Worm (Caenorhabditis elegans): ENCODE measurements around the gene ugt-64.

ugt-64 gene

DNA sequence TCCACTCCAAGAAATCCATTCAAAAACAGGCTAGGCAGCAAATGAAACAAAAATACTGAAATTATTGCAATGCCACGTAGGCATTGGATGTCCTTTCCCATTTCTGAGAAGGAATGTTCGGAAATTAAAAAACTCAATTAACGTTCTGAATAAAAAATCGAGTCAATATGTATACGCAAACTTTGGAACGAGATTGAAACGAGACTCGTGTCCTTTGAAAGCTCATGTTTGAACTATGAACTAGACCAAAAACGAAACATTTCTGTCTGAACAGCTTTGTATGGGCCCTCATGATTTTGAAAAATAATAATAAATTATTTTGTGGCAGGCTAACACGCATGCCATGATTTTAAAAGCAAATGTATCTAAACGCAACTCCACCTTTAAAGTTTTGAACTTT, 31.1 kb downstream of the ugt-64 start, which contains the start of gene oac-2:
Gene oac-2 (minus strand): TSS at position 101 of the 400 bp plus-strand sequence.
- TF ChIP-seq W03F9.2 (tag; optimal IDR thresholded peaks at IDR 0.05) (no peak), dao-5 (tag; optimal IDR thresholded peaks at IDR 0.05) (no peak), him-1 (tag; optimal IDR thresholded peaks at IDR 0.05) (no peak)

DNA sequence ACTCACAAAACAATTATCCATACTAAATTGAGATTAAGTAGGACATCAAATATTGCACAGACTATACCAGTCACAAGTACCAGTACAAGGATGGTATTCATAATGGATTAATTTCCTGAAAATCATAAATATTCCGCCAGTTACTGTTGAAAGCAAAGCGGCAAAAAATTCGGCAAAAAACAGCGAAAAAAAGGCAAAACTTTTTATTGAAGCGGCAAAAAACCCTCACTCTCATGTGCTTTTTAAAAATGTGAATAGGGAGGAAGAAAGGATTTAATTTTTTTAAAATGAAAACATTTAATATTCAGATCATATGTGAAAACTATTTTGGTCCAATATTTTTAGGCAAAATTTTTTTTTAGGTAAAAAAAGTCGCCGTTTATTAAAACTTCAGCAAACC, 35.4 kb downstream of the ugt-64 start, which contains the start of gene srbc-29:
Gene srbc-29 (minus strand): TSS at position 101 of the 400 bp plus-strand sequence.
- TF ChIP-seq him-1 (tag; optimal IDR thresholded peaks at IDR 0.05) (no peak), dao-5 (tag; optimal IDR thresholded peaks at IDR 0.05) (no peak), W03F9.2 (tag; optimal IDR thresholded peaks at IDR 0.05) (no peak)

DNA sequence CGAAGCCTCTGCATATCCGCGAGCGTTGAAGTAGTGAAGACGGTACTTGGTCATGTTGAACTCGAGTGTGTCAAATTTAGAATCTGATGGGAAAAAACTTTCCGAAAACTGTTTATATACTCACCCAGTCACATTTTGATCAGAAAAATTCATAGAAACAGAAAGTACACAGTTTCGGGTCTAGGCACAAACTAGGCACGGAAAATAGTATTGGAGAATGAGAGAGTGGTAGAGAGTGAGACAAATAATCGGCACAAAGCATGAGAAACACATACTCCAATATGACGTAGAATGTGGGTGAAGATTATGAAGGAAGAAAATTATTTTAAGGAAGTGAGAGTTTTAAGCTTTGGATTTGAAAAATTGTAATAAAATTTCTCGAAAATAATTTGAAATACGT, 37.7 kb downstream of the ugt-64 start, which contains the start of gene gst-33:
Gene gst-33 (minus strand): TSS at position 127 of the 400 bp plus-strand sequence.
- TF ChIP-seq W03F9.2 (tag; optimal IDR thresholded peaks at IDR 0.05) (no peak), him-1 (tag; optimal IDR thresholded peaks at IDR 0.05) (no peak)

DNA sequence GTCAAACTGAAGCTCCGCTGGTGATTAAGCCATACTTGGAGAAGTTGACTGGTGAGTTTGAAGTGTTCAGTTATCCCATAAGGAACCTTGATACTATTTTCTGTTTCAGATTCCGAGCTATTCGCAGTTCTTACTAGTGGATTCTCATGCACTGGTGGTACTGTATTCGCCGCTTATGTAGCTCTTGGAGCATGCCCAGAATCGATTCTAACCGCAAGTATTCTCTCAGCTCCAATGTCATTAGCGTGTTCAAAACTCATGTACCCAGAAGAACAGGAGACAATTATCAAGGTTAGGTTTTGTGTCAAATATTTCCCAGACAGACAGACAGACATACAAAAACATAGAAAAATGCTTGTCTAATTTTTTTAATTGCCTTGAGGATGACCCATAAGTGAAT, 41.3 kb downstream of the ugt-64 start:
- TF ChIP-seq W03F9.2 (tag; optimal IDR thresholded peaks at IDR 0.05), result no peak
- TF ChIP-seq dao-5 (tag; optimal IDR thresholded peaks at IDR 0.05), result no peak
- TF ChIP-seq him-1 (tag; optimal IDR thresholded peaks at IDR 0.05), result no peak

DNA sequence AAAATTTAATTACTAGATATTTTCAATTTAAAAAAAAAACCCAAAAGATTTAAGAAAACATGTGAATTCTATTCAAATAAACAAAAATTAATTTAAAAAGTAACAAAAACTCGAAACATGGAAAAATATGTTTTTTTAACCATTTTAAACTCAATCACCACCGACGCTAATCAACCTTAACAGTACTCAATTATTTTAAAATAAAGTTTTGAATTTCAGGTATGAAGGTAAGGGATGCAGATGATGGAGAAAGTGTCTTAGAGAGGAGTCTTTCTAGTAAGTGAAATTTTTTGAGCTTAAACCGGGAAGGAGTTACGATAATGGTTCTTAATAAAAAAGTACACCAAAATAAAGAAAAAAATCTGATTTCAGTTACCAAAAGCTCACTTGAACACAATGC, 42.6 kb downstream of the ugt-64 start, which contains the start of gene slc-28.1:
Gene slc-28.1 (plus strand): TSS at position 301 of the 400 bp plus-strand sequence.
- TF ChIP-seq dao-5 (tag; optimal IDR thresholded peaks at IDR 0.05), result no peak

DNA sequence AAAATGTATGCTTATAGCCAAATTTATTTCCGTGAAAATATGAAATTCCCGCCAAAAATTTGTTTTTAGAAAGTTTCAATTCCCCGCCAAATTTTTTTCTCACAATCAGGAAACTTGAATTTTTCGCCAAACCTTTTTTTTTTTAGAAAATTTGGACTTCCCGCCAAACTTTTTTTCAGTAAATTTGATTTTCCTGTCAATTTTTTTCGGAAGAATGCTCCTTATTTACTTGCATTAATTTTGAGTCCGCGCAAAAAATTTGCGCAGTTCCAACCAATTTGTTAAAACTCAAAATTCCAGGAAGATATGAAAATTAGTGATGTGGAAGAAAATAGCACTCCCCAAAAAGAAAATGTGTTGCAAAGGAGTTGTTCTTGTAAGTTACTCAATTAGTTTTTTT, 46.2 kb downstream of the ugt-64 start, which contains the start of gene slc-28.2:
Gene slc-28.2 (plus strand): TSS at position 301 of the 400 bp plus-strand sequence.
- TF ChIP-seq him-1 (tag; optimal IDR thresholded peaks at IDR 0.05), result no peak
- TF ChIP-seq dao-5 (tag; optimal IDR thresholded peaks at IDR 0.05), result no peak
- TF ChIP-seq W03F9.2 (tag; optimal IDR thresholded peaks at IDR 0.05), result no peak

DNA sequence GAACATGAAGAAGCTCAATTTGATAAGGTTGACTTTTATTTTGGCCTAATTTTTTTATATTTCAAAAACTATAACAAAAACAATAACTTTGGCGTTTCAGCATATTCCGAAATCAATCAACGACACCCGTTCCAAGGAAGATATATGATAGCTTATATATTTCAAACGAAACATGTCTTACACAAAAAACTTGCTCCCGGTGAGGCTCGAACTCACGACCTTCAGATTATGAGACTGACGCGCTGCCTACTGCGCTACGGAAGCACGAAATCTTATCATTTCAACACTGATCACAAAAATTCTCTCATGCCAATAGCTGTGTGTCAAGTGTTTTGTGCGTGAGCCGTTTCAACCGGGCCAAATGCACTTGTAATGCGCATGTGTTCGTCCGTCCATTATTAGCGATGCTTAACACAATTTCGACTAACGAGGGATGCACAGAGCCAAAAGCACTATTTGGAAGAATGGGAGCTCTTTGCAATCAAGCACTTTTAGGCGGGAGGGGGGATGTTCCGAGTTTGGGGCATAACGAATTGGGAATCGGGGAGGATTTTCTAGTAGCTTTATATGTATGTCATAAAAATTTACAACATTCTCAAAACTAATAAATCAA, 50.9 kb downstream of the ugt-64 start:
- TF ChIP-seq W03F9.2 (tag; optimal IDR thresholded peaks at IDR 0.05), result no peak
- TF ChIP-seq dao-5 (tag; optimal IDR thresholded peaks at IDR 0.05), result no peak
- no peak for TF ChIP-seq him-1 (tag; optimal IDR thresholded peaks at IDR 0.05)

DNA sequence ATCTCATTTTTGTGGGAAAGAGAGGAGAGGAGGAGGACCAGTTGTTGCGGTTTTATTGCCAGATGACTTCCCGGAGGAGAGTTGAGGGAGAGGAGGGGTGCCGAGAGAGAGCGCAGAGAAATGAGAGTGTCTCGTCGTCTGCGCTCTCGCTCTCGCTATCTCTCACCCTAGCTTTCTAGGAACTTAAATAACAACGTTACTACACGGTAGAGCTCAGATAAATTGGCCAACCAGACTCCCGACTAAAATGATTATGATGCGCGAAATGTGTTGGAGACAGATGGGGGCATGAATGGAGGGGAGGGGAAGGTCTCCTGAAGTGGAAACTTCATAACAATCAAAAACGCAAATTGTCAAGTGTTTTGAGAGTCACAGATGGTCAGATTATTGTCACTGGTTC, 51.5 kb downstream of the ugt-64 start:
- TF ChIP-seq W03F9.2 (tag; optimal IDR thresholded peaks at IDR 0.05) (no peak), him-1 (tag; optimal IDR thresholded peaks at IDR 0.05) (no peak), dao-5 (tag; optimal IDR thresholded peaks at IDR 0.05) (no peak)

Data from whole organism, L4/young adult.